Worm (Caenorhabditis elegans) whole organism, L4/young adult: Measurements from ENCODE around the gene F13D11.3.

Experiments
- W03F9.2 ChIP-seq: fragments of 150-350 bp; optimal IDR thresholded peaks from 2 replicates; lab custom pipeline; 2014; ENCODE audit warnings: missing biosample characterization, missing genetic modification characterization
- him-1 ChIP-seq: sonication (generic microtip); optimal IDR thresholded peaks from 2 replicates; lab custom pipeline; 2016; ENCODE audit warnings: missing genotype, missing genetic modification reagents, missing genetic modification characterization, missing compliant biosample characterization

DNA sequence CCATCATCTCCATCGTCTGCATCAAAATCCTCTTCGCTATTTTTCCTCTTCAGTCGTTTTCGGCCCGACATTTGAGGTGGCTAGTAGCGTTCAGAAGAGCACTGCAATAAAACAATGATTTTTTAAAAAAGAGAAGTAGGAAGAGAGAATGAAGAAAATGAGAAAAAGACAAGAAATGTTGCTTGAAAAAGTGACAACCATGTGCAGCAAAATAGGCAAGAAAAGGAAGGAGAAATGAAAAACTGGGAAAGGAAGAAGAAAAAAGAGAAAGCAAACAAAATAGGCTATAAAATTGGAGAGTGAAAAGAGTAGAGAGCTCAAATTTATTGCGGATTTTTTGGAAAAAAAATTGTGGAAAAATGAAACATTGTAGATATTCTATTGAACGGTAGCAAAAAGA is 42.4 kb downstream of the F13D11.3 start, which contains the start of gene tag-294:
- TF ChIP-seq him-1 (no peak), W03F9.2 (tag; lab: Kevin White, UChicago) (no peak)
